Worm (Caenorhabditis elegans) whole organism, late embryonic: ENCODE results near the gene prx-6.
"Not testable (repeated sequence)": the region's sequence is repeated elsewhere in the genome, so short reads cannot be mapped to it uniquely, and the experiment has no call there.

Source experiments
- C08G9.2 ChIP-seq: sonication (generic microtip); optimal IDR thresholded peaks from 2 replicates; lab custom pipeline; 2016; ENCODE audit warnings: mild to moderate bottlenecking, missing genetic modification characterization, moderate library complexity, missing compliant biosample characterization
- T23F11.4 ChIP-seq: fragments of 200-800 bp; sonication (Bioruptor generic); optimal IDR thresholded peaks from 2 replicates; lab custom pipeline; 2018; ENCODE audit warnings: mild to moderate bottlenecking, missing genetic modification characterization, missing compliant biosample characterization
- Y22D7AL.16 ChIP-seq: sonication (generic microtip); optimal IDR thresholded peaks from 2 replicates; lab custom pipeline; 2016; ENCODE audit warnings: missing genetic modification characterization, missing compliant biosample characterization
- ahr-1 ChIP-seq: sonication (generic microtip); optimal IDR thresholded peaks from 2 replicates; lab custom pipeline; 2016; ENCODE audit warnings: missing genetic modification characterization, missing compliant biosample characterization
- ceh-14 ChIP-seq: sonication (generic microtip); optimal IDR thresholded peaks from 2 replicates; lab custom pipeline; 2016; ENCODE audit warnings: missing genotype, missing genetic modification characterization, missing compliant biosample characterization
- ceh-18 ChIP-seq: sonication (generic microtip); optimal IDR thresholded peaks from 2 replicates; lab custom pipeline; 2016; ENCODE audit warnings: missing genetic modification characterization, missing compliant biosample characterization
- ceh-2 ChIP-seq: sonication (generic microtip); optimal IDR thresholded peaks from 2 replicates; lab custom pipeline; 2016; ENCODE audit warnings: missing genotype, missing genetic modification characterization, missing compliant biosample characterization
- ceh-22 ChIP-seq: sonication (generic microtip); optimal IDR thresholded peaks from 2 replicates; lab custom pipeline; 2017; ENCODE audit warnings: missing biosample characterization, missing genetic modification characterization
- ceh-24 ChIP-seq: sonication (generic microtip); optimal IDR thresholded peaks from 2 replicates; lab custom pipeline; 2016; ENCODE audit warnings: mild to moderate bottlenecking, missing genetic modification characterization, missing compliant biosample characterization
- ceh-30 ChIP-seq: fragments of 150-350 bp; optimal IDR thresholded peaks from 2 replicates; lab custom pipeline; 2014; ENCODE audit warnings: missing biosample characterization, missing genetic modification characterization
- ceh-34 ChIP-seq: sonication (generic microtip); optimal IDR thresholded peaks from 2 replicates; lab custom pipeline; 2016; ENCODE audit warnings: mild to moderate bottlenecking, missing genetic modification characterization, missing compliant biosample characterization
- ceh-45 ChIP-seq: fragments of 200-800 bp; sonication (Bioruptor generic); IDR thresholded peaks from 2 replicates; pipeline ENCODE4 v1.3.6; 2022; ENCODE audit warnings: missing genetic modification reagents, missing genetic modification characterization, missing compliant biosample characterization
- ceh-6 ChIP-seq: fragments of 200-800 bp; sonication (Bioruptor generic); optimal IDR thresholded peaks from 2 replicates; lab custom pipeline; 2018; ENCODE audit warnings: mild to moderate bottlenecking, missing genetic modification characterization, missing compliant biosample characterization
- che-1 ChIP-seq: sonication (generic microtip); optimal IDR thresholded peaks from 2 replicates; lab custom pipeline; 2016; ENCODE audit warnings: mild to moderate bottlenecking, missing genetic modification characterization, missing compliant biosample characterization
- dve-1 ChIP-seq: sonication (generic microtip); optimal IDR thresholded peaks from 2 replicates; lab custom pipeline; 2017; ENCODE audit warnings: antibody characterized with exemption, mild to moderate bottlenecking, missing genetic modification characterization, missing compliant biosample characterization
- elt-2 ChIP-seq: sonication (generic microtip); optimal IDR thresholded peaks from 2 replicates; lab custom pipeline; 2016; ENCODE audit warnings: missing genetic modification reagents, missing genetic modification characterization, missing compliant biosample characterization
- eyg-1 ChIP-seq: sonication (generic microtip); optimal IDR thresholded peaks from 2 replicates; lab custom pipeline; 2016; ENCODE audit warnings: missing genotype, missing genetic modification characterization, missing compliant biosample characterization
- fkh-10 ChIP-seq: fragments of 150-350 bp; optimal IDR thresholded peaks from 2 replicates; lab custom pipeline; 2014; ENCODE audit warnings: missing biosample characterization, missing genetic modification reagents, missing genetic modification characterization
- fkh-6 ChIP-seq: sonication (generic microtip); optimal IDR thresholded peaks from 2 replicates; lab custom pipeline; 2016; ENCODE audit warnings: missing genetic modification characterization, missing compliant biosample characterization
- gmeb-2 ChIP-seq: sonication (generic microtip); optimal IDR thresholded peaks from 2 replicates; lab custom pipeline; 2016; ENCODE audit warnings: missing genetic modification characterization, inconsistent platforms, missing compliant biosample characterization
- hlh-13 ChIP-seq: fragments of 200-800 bp; sonication (Bioruptor generic); optimal IDR thresholded peaks from 2 replicates; lab custom pipeline; 2018; ENCODE audit warnings: mild to moderate bottlenecking, missing genetic modification characterization, missing compliant biosample characterization
- hlh-6 ChIP-seq: sonication (generic microtip); optimal IDR thresholded peaks from 2 replicates; lab custom pipeline; 2016; ENCODE audit warnings: missing genotype, missing genetic modification characterization, missing compliant biosample characterization
- lim-6 ChIP-seq: sonication (generic microtip); optimal IDR thresholded peaks from 2 replicates; lab custom pipeline; 2016; ENCODE audit warnings: missing genetic modification characterization, missing compliant biosample characterization
- odd-2 ChIP-seq: sonication (generic microtip); optimal IDR thresholded peaks from 2 replicates; lab custom pipeline; 2017; ENCODE audit warnings: antibody characterized with exemption, mild to moderate bottlenecking, missing genetic modification characterization, missing compliant biosample characterization
- pag-3 ChIP-seq: sonication (generic microtip); optimal IDR thresholded peaks from 2 replicates; lab custom pipeline; 2016; ENCODE audit warnings: missing compliant biosample characterization, missing genetic modification characterization, borderline replicate concordance
- pha-4 ChIP-seq: fragments of 150-350 bp; optimal IDR thresholded peaks from 2 replicates; lab custom pipeline; 2018; ENCODE audit warnings: missing biosample characterization, missing genetic modification reagents, missing genetic modification characterization
- pqm-1 ChIP-seq: sonication (generic microtip); optimal IDR thresholded peaks from 2 replicates; lab custom pipeline; 2016; ENCODE audit warnings: missing genetic modification characterization, missing compliant biosample characterization
- pros-1 ChIP-seq: fragments of 150-350 bp; optimal IDR thresholded peaks from 2 replicates; lab custom pipeline; 2014; ENCODE audit warnings: missing biosample characterization, missing genetic modification reagents, missing genetic modification characterization
- rnt-1 ChIP-seq: sonication (generic microtip); optimal IDR thresholded peaks from 2 replicates; lab custom pipeline; 2016; ENCODE audit warnings: missing genetic modification characterization, missing compliant biosample characterization
- tbx-2 ChIP-seq: sonication (generic microtip); optimal IDR thresholded peaks from 2 replicates; lab custom pipeline; 2016; ENCODE audit warnings: missing genetic modification characterization, missing compliant biosample characterization
- ttx-3 ChIP-seq: sonication (generic microtip); optimal IDR thresholded peaks from 2 replicates; lab custom pipeline; 2016; ENCODE audit warnings: missing genetic modification reagents, missing genetic modification characterization, missing compliant biosample characterization
- unc-3 ChIP-seq, 2 experiments: fragments of 200-800 bp in 1 of 2; sonication (Bioruptor generic) in 1 of 2; sonication (generic microtip) in 1 of 2; conservative IDR thresholded peaks in 1 of 2; optimal IDR thresholded peaks in 1 of 2; 2 replicates each; pipeline versions ENCODE4 v1.3.6 to Lab custom; 2016 to 2022; ENCODE audit warnings: missing compliant biosample characterization in 2 of 2, missing genetic modification characterization in 2 of 2, missing genetic modification reagents in 1 of 2
- unc-42 ChIP-seq: sonication (generic microtip); optimal IDR thresholded peaks from 2 replicates; lab custom pipeline; 2016; ENCODE audit warnings: missing genotype, missing genetic modification characterization, missing compliant biosample characterization
- ztf-16 ChIP-seq: sonication (generic microtip); optimal IDR thresholded peaks from 2 replicates; lab custom pipeline; 2017; ENCODE audit warnings: missing genetic modification characterization, missing compliant biosample characterization

The prx-6 gene

ce11 chrV:4719965-4720364 is at the start of gene prx-6:
TSS of gene prx-6 (minus strand) at chrV:4720093.
- TF ChIP-seq elt-2 (tag; lab: Kevin White, UChicago) (peak; percentile 66), pqm-1 (no peak)

- no peak for TF ChIP-seq T23F11.4 (GFP tag; lab: Kevin White, UChicago)
- TF ChIP-seq pros-1 (tag; lab: Kevin White, UChicago) = no peak
- no peak for TF ChIP-seq ceh-34 (tag; lab: Kevin White, UChicago)
- TF ChIP-seq rnt-1 (tag; lab: Kevin White, UChicago) = no peak
- TF ChIP-seq dve-1 (tag; lab: Kevin White, UChicago) = no peak
- TF ChIP-seq ahr-1 (tag; lab: Kevin White, UChicago) = no peak
- TF ChIP-seq ceh-18 = no peak
- TF ChIP-seq C08G9.2 = no peak
- TF ChIP-seq, all 69 proteins: peak for 0
Observed at ce11 chrV:4769633-4770032, 49.7 kb upstream of the prx-6 start, which contains the start of gene C18G1.9. TSS of gene C18G1.9 (minus strand) at chrV:4769733.

ce11 chrV:4766501-4766900 is 46.6 kb upstream of the prx-6 start, which contains the start of gene C18G1.8:
TSS of gene C18G1.8 (minus strand) at chrV:4766601.
- TF ChIP-seq ttx-3 (tag; lab: Kevin White, UChicago) = no peak
- TF ChIP-seq T23F11.4 (GFP tag; lab: Kevin White, UChicago) = no peak
- TF ChIP-seq unc-3 (GFP tag; conservative IDR thresholded peaks at IDR 0.05; lab: Robert Waterston, UW) = no peak
- TF ChIP-seq unc-3 (tag; optimal IDR thresholded peaks at IDR 0.05; lab: Kevin White, UChicago) = no peak
- no peak for TF ChIP-seq ceh-45 (GFP tag; lab: Robert Waterston, UW)
- TF ChIP-seq pha-4 (tag; lab: Kevin White, UChicago) = no peak
- no peak for TF ChIP-seq fkh-10 (GFP tag; lab: Kevin White, UChicago)
- no peak for TF ChIP-seq gmeb-2
- no peak for TF ChIP-seq ceh-24 (tag; lab: Kevin White, UChicago)
- no peak for TF ChIP-seq lim-6 (tag; lab: Kevin White, UChicago)
- no peak for TF ChIP-seq odd-2
- TF ChIP-seq hlh-6 (tag; lab: Kevin White, UChicago) = no peak
- no peak for TF ChIP-seq ztf-16 (tag; lab: Kevin White, UChicago)
- TF ChIP-seq Y22D7AL.16 (tag; lab: Kevin White, UChicago) = no peak
- no peak for TF ChIP-seq hlh-13
- no peak for TF ChIP-seq pros-1 (tag; lab: Kevin White, UChicago)
- TF ChIP-seq dve-1 (tag; lab: Kevin White, UChicago) = no peak
- no peak for TF ChIP-seq che-1 (tag; lab: Kevin White, UChicago)
- TF ChIP-seq ceh-22 (tag; lab: Kevin White, UChicago) = no peak

- TF ChIP-seq eyg-1; unc-42; ceh-6 (GFP tag; lab: Kevin White, UChicago): not testable (repeated sequence)
Observed at ce11 chrV:4760674-4761073, 40.8 kb upstream of the prx-6 start, which contains the start of gene bgnt-1.4. TSS of gene bgnt-1.4 (plus strand) at chrV:4760974.

ce11 chrV:4758540-4758939 is 38.6 kb upstream of the prx-6 start:
- TF ChIP-seq ceh-14 (tag; lab: Kevin White, UChicago) (no peak), ceh-2 (tag; lab: Kevin White, UChicago) (no peak), ceh-30 (tag; lab: Kevin White, UChicago) (no peak), ceh-6 (GFP tag; lab: Kevin White, UChicago) (no peak), fkh-6 (no peak), ztf-16 (tag; lab: Kevin White, UChicago) (no peak), pha-4 (tag; lab: Kevin White, UChicago) (no peak), unc-42 (no peak), pag-3 (no peak), pros-1 (tag; lab: Kevin White, UChicago) (no peak), tbx-2 (no peak), C08G9.2 (no peak)
